Fruit fly (Drosophila melanogaster) whole organism, embryonic: ENCODE results near the gene Mocs1.

ENCODE experiments used
- BtbVII ChIP-seq: fragments of 200-800 bp; sonication (Bioruptor generic); optimal IDR thresholded peaks from 3 replicates; lab custom pipeline; 2017; ENCODE audit warnings: missing biosample characterization, mild to moderate bottlenecking, missing genetic modification characterization
- CG10565 ChIP-seq: fragments of 200-800 bp; sonication (Bioruptor generic); optimal IDR thresholded peaks from 3 replicates; lab custom pipeline; 2016; ENCODE audit warnings: missing biosample characterization, mild to moderate bottlenecking, missing genetic modification characterization
- CG14050 ChIP-seq: fragments of 200-800 bp; sonication (Bioruptor generic); IDR thresholded peaks from 3 replicates; pipeline ENCODE4 v1.3.6; 2022; ENCODE audit warnings: missing biosample characterization, missing genetic modification characterization
- CG14965 ChIP-seq: fragments of 200-800 bp; sonication (Bioruptor generic); optimal IDR thresholded peaks from 2 replicates; lab custom pipeline; 2016; ENCODE audit warnings: missing biosample characterization, missing genetic modification characterization, borderline replicate concordance
- CG15011 ChIP-seq: fragments of 200-800 bp; sonication (Bioruptor generic); optimal IDR thresholded peaks from 3 replicates; lab custom pipeline; 2018; ENCODE audit warnings: missing biosample characterization, mild to moderate bottlenecking, missing genetic modification characterization
- CG2889 ChIP-seq: fragments of 200-800 bp; sonication (Bioruptor generic); IDR thresholded peaks from 3 replicates; pipeline ENCODE4 v1.3.6; 2022; ENCODE audit warnings: missing biosample characterization, missing genetic modification characterization
- CG32532 ChIP-seq: fragments of 200-800 bp; sonication (Bioruptor generic); IDR thresholded peaks from 2 replicates; pipeline ENCODE4 v1.3.6; 2022; ENCODE audit warnings: missing biosample characterization, missing genetic modification characterization
- CG3838 ChIP-seq: fragments of 200-800 bp; sonication (Bioruptor generic); optimal IDR thresholded peaks from 3 replicates; lab custom pipeline; 2016; ENCODE audit warnings: missing biosample characterization, missing genetic modification characterization
- CG4730 ChIP-seq: fragments of 200-800 bp; sonication (Bioruptor generic); IDR thresholded peaks from 2 replicates; pipeline ENCODE4 v1.3.6; 2022; ENCODE audit warnings: missing biosample characterization, missing genetic modification characterization
- CG6765 ChIP-seq: fragments of 200-800 bp; sonication (Bioruptor generic); optimal IDR thresholded peaks from 3 replicates; lab custom pipeline; 2017; ENCODE audit warnings: missing biosample characterization, mild to moderate bottlenecking, missing genetic modification characterization
- CG7745 ChIP-seq: fragments of 200-800 bp; sonication (Bioruptor generic); optimal IDR thresholded peaks from 2 replicates; lab custom pipeline; 2018; ENCODE audit warnings: missing biosample characterization, mild to moderate bottlenecking, missing genetic modification characterization, moderate library complexity
- CG7839 ChIP-seq: fragments of 200-800 bp; sonication (Bioruptor generic); optimal IDR thresholded peaks from 3 replicates; lab custom pipeline; 2018; ENCODE audit warnings: missing biosample characterization, mild to moderate bottlenecking, missing genetic modification characterization, moderate library complexity
- CG7963 ChIP-seq: fragments of 200-800 bp; sonication (Bioruptor generic); IDR thresholded peaks from 3 replicates; pipeline ENCODE4 v1.3.6; 2022; ENCODE audit warnings: missing biosample characterization, missing genetic modification characterization; ENCODE audit not compliant: partially characterized antibody
- CG8944 ChIP-seq: fragments of 200-800 bp; sonication (Bioruptor generic); optimal IDR thresholded peaks from 3 replicates; lab custom pipeline; 2016; ENCODE audit warnings: missing biosample characterization, missing genetic modification characterization
- CG9876 ChIP-seq: fragments of 200-800 bp; sonication (Bioruptor generic); optimal IDR thresholded peaks from 2 replicates; lab custom pipeline; 2016; ENCODE audit warnings: missing biosample characterization, missing genetic modification characterization
- CHES-1-like ChIP-seq: fragments of 200-800 bp; sonication (Bioruptor generic); optimal IDR thresholded peaks from 2 replicates; lab custom pipeline; 2016; ENCODE audit warnings: missing biosample characterization, missing genetic modification characterization
- CkIIα-i1 ChIP-seq: fragments of 200-800 bp; sonication (Bioruptor generic); IDR thresholded peaks from 2 replicates; pipeline ENCODE4 v1.3.6; 2022; ENCODE audit warnings: missing biosample characterization, missing genetic modification characterization
- D19B ChIP-seq: fragments of 200-800 bp; sonication (Bioruptor generic); optimal IDR thresholded peaks from 2 replicates; lab custom pipeline; 2017; ENCODE audit warnings: missing biosample characterization, mild to moderate bottlenecking, missing genetic modification characterization
- Deaf1 ChIP-seq: fragments of 200-800 bp; optimal IDR thresholded peaks from 3 replicates; lab custom pipeline; 2019; ENCODE audit warnings: missing biosample characterization, mild to moderate bottlenecking, missing genetic modification characterization, moderate library complexity
- Dek ChIP-seq: fragments of 200-800 bp; sonication (Bioruptor generic); optimal IDR thresholded peaks from 3 replicates; lab custom pipeline; 2019; ENCODE audit warnings: missing biosample characterization, mild to moderate bottlenecking, missing genetic modification characterization, moderate library complexity
- Dip2 ChIP-seq: fragments of 200-800 bp; sonication (Bioruptor generic); IDR thresholded peaks from 2 replicates; pipeline ENCODE4 v1.3.6; 2022; ENCODE audit warnings: missing biosample characterization, missing genetic modification characterization
- Drgx ChIP-seq: fragments of 200-800 bp; sonication (Bioruptor generic); IDR thresholded peaks from 2 replicates; pipeline ENCODE4 v1.3.6; 2022; ENCODE audit warnings: missing biosample characterization, missing genetic modification characterization
- GATAe ChIP-seq: fragments of 200-800 bp; sonication (Bioruptor generic); conservative IDR thresholded peaks from 2 replicates; pipeline ENCODE4 v1.3.6; 2022; ENCODE audit warnings: missing biosample characterization, missing genetic modification characterization
- H15 ChIP-seq: fragments of 200-800 bp; sonication (Bioruptor generic); IDR thresholded peaks from 3 replicates; pipeline ENCODE4 v1.3.6; 2022; ENCODE audit warnings: missing biosample characterization, missing genetic modification characterization
- Lhr ChIP-seq: fragments of 200-800 bp; sonication (Bioruptor generic); optimal IDR thresholded peaks from 3 replicates; lab custom pipeline; 2017; ENCODE audit warnings: mild to moderate bottlenecking, missing biosample characterization, missing genetic modification reagents, missing genetic modification characterization
- Myb ChIP-seq: fragments of 200-800 bp; sonication (Bioruptor generic); optimal IDR thresholded peaks from 2 replicates; lab custom pipeline; 2016; ENCODE audit warnings: missing biosample characterization, missing genetic modification characterization
- Rfx ChIP-seq: fragments of 200-800 bp; sonication (Bioruptor generic); IDR thresholded peaks from 2 replicates; pipeline ENCODE4 v1.3.6; 2022; ENCODE audit warnings: missing biosample characterization, missing genetic modification characterization
- Scr ChIP-seq: fragments of 200-800 bp; sonication (Bioruptor generic); IDR thresholded peaks from 2 replicates; pipeline ENCODE4 v1.3.6; 2022; ENCODE audit warnings: missing biosample characterization, missing genetic modification characterization; ENCODE audit not compliant: partially characterized antibody
- Xrp1 ChIP-seq: fragments of 200-800 bp; sonication (Bioruptor generic); IDR thresholded peaks from 2 replicates; pipeline ENCODE4 v1.3.6; 2022; ENCODE audit warnings: missing biosample characterization, missing genetic modification characterization
- ab ChIP-seq: fragments of 200-800 bp; sonication (Bioruptor generic); optimal IDR thresholded peaks from 2 replicates; lab custom pipeline; 2016; ENCODE audit warnings: missing biosample characterization, missing genetic modification characterization
- ap ChIP-seq: fragments of 200-800 bp; sonication (Bioruptor generic); IDR thresholded peaks from 2 replicates; pipeline ENCODE4 v1.3.6; 2022; ENCODE audit warnings: missing biosample characterization, missing genetic modification characterization
- ash1 ChIP-seq: fragments of 200-800 bp; sonication (Bioruptor generic); optimal IDR thresholded peaks from 2 replicates; lab custom pipeline; 2018; ENCODE audit warnings: missing biosample characterization, mild to moderate bottlenecking, missing genetic modification characterization
- ato ChIP-seq: fragments of 200-800 bp; sonication (Bioruptor generic); IDR thresholded peaks from 2 replicates; pipeline ENCODE4 v1.3.6; 2022; ENCODE audit warnings: missing biosample characterization, missing genetic modification characterization; ENCODE audit not compliant: partially characterized antibody
- bigmax ChIP-seq: fragments of 200-800 bp; sonication (Bioruptor generic); optimal IDR thresholded peaks from 2 replicates; lab custom pipeline; 2018; ENCODE audit warnings: missing biosample characterization, mild to moderate bottlenecking, missing genetic modification characterization
- chn ChIP-seq: fragments of 200-800 bp; sonication (Bioruptor generic); optimal IDR thresholded peaks from 2 replicates; lab custom pipeline; 2016; ENCODE audit warnings: missing biosample characterization, missing genetic modification characterization
- ci ChIP-seq: fragments of 200-800 bp; sonication (Bioruptor generic); IDR thresholded peaks from 3 replicates; pipeline ENCODE4 v1.3.6; 2022; ENCODE audit warnings: missing biosample characterization, missing genetic modification characterization
- exex ChIP-seq: fragments of 200-800 bp; sonication (Bioruptor generic); optimal IDR thresholded peaks from 4 replicates; lab custom pipeline; 2018; ENCODE audit warnings: missing biosample characterization, mild to moderate bottlenecking, missing genetic modification characterization, moderate library complexity
- fu2 ChIP-seq: fragments of 200-800 bp; sonication (Bioruptor generic); optimal IDR thresholded peaks from 2 replicates; lab custom pipeline; 2016; ENCODE audit warnings: missing biosample characterization, missing genetic modification characterization
- gro ChIP-seq: fragments of 200-800 bp; sonication (Bioruptor generic); optimal IDR thresholded peaks from 2 replicates; lab custom pipeline; 2016; ENCODE audit warnings: missing biosample characterization, missing genetic modification characterization
- h ChIP-seq: fragments of >200 bp; optimal IDR thresholded peaks from 2 replicates; lab custom pipeline; 2017
- hkb ChIP-seq, 2 experiments: fragments of 200-800 bp in 1 of 2; fragments of >200 bp in 1 of 2; sonication (Bioruptor generic) in 1 of 2; IDR thresholded peaks in 1 of 2; optimal IDR thresholded peaks in 1 of 2; 2 replicates each; pipeline versions ENCODE4 v1.3.6 to Lab custom; 2017 to 2022; ENCODE audit warnings: missing biosample characterization in 1 of 2, missing genetic modification characterization in 1 of 2
- insv ChIP-seq, 2 experiments: fragments of 200-800 bp; sonication (Bioruptor generic); optimal IDR thresholded peaks; 3 replicates each; lab custom pipeline; 2016 to 2018; ENCODE audit warnings: missing biosample characterization in 2 of 2, missing genetic modification characterization in 2 of 2
- onecut ChIP-seq: fragments of 200-800 bp; sonication (Bioruptor generic); IDR thresholded peaks from 2 replicates; pipeline ENCODE4 v1.3.6; 2022; ENCODE audit warnings: missing biosample characterization, missing genetic modification characterization
- otp ChIP-seq: fragments of 200-800 bp; sonication (Bioruptor generic); IDR thresholded peaks from 3 replicates; pipeline ENCODE4, ENCODE4 v1.3.6; 2022; ENCODE audit warnings: missing biosample characterization, missing genetic modification characterization
- pb ChIP-seq: fragments of 200-800 bp; sonication (Bioruptor generic); optimal IDR thresholded peaks from 3 replicates; lab custom pipeline; 2016; ENCODE audit warnings: missing biosample characterization, missing genetic modification characterization
- sqz ChIP-seq: fragments of 200-800 bp; sonication (Bioruptor generic); optimal IDR thresholded peaks from 3 replicates; lab custom pipeline; 2018; ENCODE audit warnings: missing biosample characterization, mild to moderate bottlenecking, missing genetic modification characterization
- trh ChIP-seq: fragments of 200-800 bp; sonication (Bioruptor generic); optimal IDR thresholded peaks from 2 replicates; lab custom pipeline; 2016; ENCODE audit warnings: missing biosample characterization, missing genetic modification characterization
- tx ChIP-seq: fragments of 200-800 bp; sonication (Bioruptor generic); optimal IDR thresholded peaks from 2 replicates; lab custom pipeline; 2016; ENCODE audit warnings: missing biosample characterization, missing genetic modification characterization
- yki ChIP-seq: fragments of >200 bp; optimal IDR thresholded peaks from 3 replicates; lab custom pipeline; 2018
- zf30C ChIP-seq: fragments of 200-800 bp; sonication (Bioruptor generic); optimal IDR thresholded peaks from 3 replicates; lab custom pipeline; 2018; ENCODE audit warnings: missing biosample characterization, mild to moderate bottlenecking, missing genetic modification characterization

The Mocs1 gene

DNA sequence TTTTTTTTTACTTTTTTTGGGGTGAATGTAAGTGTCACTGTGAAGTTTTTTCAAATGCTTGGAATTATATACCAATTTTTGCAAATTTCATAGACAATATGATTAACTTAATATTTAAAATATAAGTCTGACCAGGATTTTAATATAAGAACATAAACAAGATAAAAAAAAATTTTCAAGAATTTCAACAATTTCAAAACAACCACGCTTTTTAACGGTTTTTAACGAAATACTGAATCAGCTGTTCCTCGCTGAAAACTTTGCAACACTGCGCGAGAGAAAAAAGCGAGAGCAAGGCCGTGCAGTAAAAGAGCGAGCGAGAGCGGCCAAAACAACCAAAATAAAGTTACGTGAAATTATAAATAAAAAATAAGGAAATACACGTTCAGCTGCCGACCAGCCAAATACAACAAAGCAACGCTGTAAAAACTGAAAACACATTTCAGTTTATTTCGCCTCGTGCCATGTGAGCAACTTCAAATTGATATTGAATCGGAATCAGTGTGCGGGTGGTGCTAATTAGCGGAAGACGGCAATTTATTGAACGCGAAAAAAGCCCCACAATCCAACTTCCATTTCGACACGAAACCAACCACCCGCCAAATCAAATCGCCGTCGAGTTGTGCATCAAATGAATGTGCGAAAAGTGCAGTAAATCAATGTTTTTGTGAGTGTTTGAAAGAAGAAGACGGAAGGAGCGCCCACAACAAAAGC, 26.0 kb downstream of the Mocs1 start, which contains the start of the genes CG46439, Iyd and CG33947 (continued):
- TF ChIP-seq CG3838 (GFP tag; lab: Kevin White, UChicago) (no peak), Drgx (GFP tag; lab: Robert Waterston, UW) (peak; percentile 71), exex (tag; lab: Kevin White, UChicago) (peak; percentile 32), Rfx (GFP tag; lab: Robert Waterston, UW) (0 out of 2 replicates have a peak, but pooled peaks have one; percentile 28), Myb (GFP tag; lab: Kevin White, UChicago) (peak; percentile 93), CG9876 (GFP tag; lab: Kevin White, UChicago) (no peak), CG15011 (GFP tag; lab: Kevin White, UChicago) (no peak), onecut (peak; percentile 45; the same call in 1 of the 2 replicates), gro (GFP tag; lab: Kevin White, UChicago) (no peak), GATAe (no peak), ap (no peak), pb (no peak), CkIIα-i1 (GFP tag; lab: Robert Waterston, UW) (no peak), CG2889 (GFP tag; lab: Robert Waterston, UW) (no peak), sqz (peak; percentile 60), Deaf1 (tag; lab: Kevin White, UChicago) (peak; percentile 46), CG10565 (no peak), BtbVII (GFP tag; lab: Kevin White, UChicago) (peak; percentile 20), H15 (GFP tag; lab: Robert Waterston, UW) (no peak), CG14965 (GFP tag; lab: Kevin White, UChicago) (no peak), CG32532 (peak; percentile 42; the same call in 1 of the 2 replicates), Xrp1 (GFP tag; lab: Robert Waterston, UW) (0 out of 2 replicates have a peak, but pooled peaks have one; percentile 19), zf30C (GFP tag; lab: Kevin White, UChicago) (no peak), Scr (peak; percentile 22; the same call in 1 of the 2 replicates), CG7839 (tag; lab: Kevin White, UChicago) (no peak), CG7963 (GFP tag; lab: Robert Waterston, UW) (no peak), chn (GFP tag; lab: Kevin White, UChicago) (peak; percentile 4), ab (GFP tag; lab: Kevin White, UChicago) (no peak), ato (GFP tag; lab: Robert Waterston, UW) (0 out of 2 replicates have a peak, but pooled peaks have one; percentile 28), insv (GFP tag; optimal IDR thresholded peaks at IDR 0.05; lab: Kevin White, UChicago) (no peak), CG7745 (no peak), CG8944 (GFP tag; lab: Kevin White, UChicago) (no peak), D19B (GFP tag; lab: Kevin White, UChicago) (no peak), Lhr (no peak), fu2 (GFP tag; lab: Kevin White, UChicago) (no peak), tx (GFP tag; lab: Kevin White, UChicago) (no peak), otp (no peak), Dip2 (GFP tag; lab: Robert Waterston, UW) (no peak), hkb (optimal IDR thresholded peaks at IDR 0.05; lab: Kevin White, UChicago) (no peak), hkb (GFP tag; IDR thresholded peaks at IDR 0.05; lab: Robert Waterston, UW) (peak; percentile 37; the same call in 1 of the 2 replicates), CHES-1-like (GFP tag; lab: Kevin White, UChicago) (no peak), CG14050 (GFP tag; lab: Robert Waterston, UW) (no peak), yki (lab: Kevin White, UChicago) (peak; percentile 52), CG4730 (GFP tag; lab: Robert Waterston, UW) (no peak), trh (GFP tag; lab: Kevin White, UChicago) (no peak), h (no peak), ash1 (GFP tag; lab: Kevin White, UChicago) (no peak), bigmax (GFP tag; lab: Kevin White, UChicago) (no peak), CG6765 (GFP tag; lab: Kevin White, UChicago) (no peak), ci (peak; percentile 4; the same call in 1 of the 3 replicates), Dek (tag; lab: Kevin White, UChicago) (peak; percentile 10)
